Worm (Caenorhabditis elegans) whole organism, midembryonic: ENCODE results near the gene clec-153.

Experiments
- flt-1 ChIP-seq: fragments of 200-800 bp; sonication (Bioruptor generic); IDR thresholded peaks from 2 replicates; pipeline ENCODE4 v1.3.6; 2022; ENCODE audit warnings: missing genetic modification characterization, missing compliant biosample characterization
- ztf-23 ChIP-seq: fragments of 200-800 bp; sonication (Bioruptor generic); IDR thresholded peaks from 2 replicates; pipeline ENCODE4 v1.3.6; 2022; ENCODE audit warnings: missing genetic modification reagents, missing genetic modification characterization, missing compliant biosample characterization

- TF ChIP-seq ztf-23 (no peak), flt-1 (GFP tag; lab: Robert Waterston, UW) (no peak)
These were observed 42.4 kb downstream of the clec-153 start, which contains the start of gene srg-10 for ce11 chrIII:4677466-4677865.
